Fruit fly (Drosophila melanogaster) whole organism, embryonic: ENCODE results near the gene CG3862.
A peak's percentile ranks its signal among the peaks of the same experiment; 100 is the strongest.

ENCODE experiments used
- Atf6 ChIP-seq: fragments of 200-800 bp; sonication (Bioruptor generic); IDR thresholded peaks from 2 replicates; pipeline ENCODE4 v1.3.6; 2022; ENCODE audit warnings: missing biosample characterization, missing genetic modification characterization
- CG13123 ChIP-seq: fragments of 200-800 bp; sonication (Bioruptor generic); optimal IDR thresholded peaks from 2 replicates; lab custom pipeline; 2016; ENCODE audit warnings: missing biosample characterization, missing genetic modification characterization
- CG14441 ChIP-seq: fragments of 200-800 bp; sonication (Bioruptor generic); IDR thresholded peaks from 2 replicates; pipeline ENCODE4 v1.3.6; 2022; ENCODE audit warnings: missing biosample characterization, missing genetic modification characterization
- CG15269 ChIP-seq: fragments of 200-800 bp; sonication (Bioruptor generic); optimal IDR thresholded peaks from 2 replicates; lab custom pipeline; 2018; ENCODE audit warnings: missing biosample characterization, mild to moderate bottlenecking, missing genetic modification characterization, moderate library complexity
- CG15514 ChIP-seq: fragments of 200-800 bp; sonication (Bioruptor generic); optimal IDR thresholded peaks from 3 replicates; lab custom pipeline; 2017; ENCODE audit warnings: missing biosample characterization, missing genetic modification characterization, mild to moderate bottlenecking, moderate library complexity, missing genetic modification reagents
- CG16813 ChIP-seq: fragments of 200-800 bp; sonication (Bioruptor generic); IDR thresholded peaks from 3 replicates; pipeline ENCODE4 v1.3.6; 2022; ENCODE audit warnings: missing biosample characterization, missing genetic modification characterization; ENCODE audit not compliant: partially characterized antibody
- CG16815 ChIP-seq: fragments of 200-800 bp; sonication (Bioruptor generic); optimal IDR thresholded peaks from 3 replicates; lab custom pipeline; 2017; ENCODE audit warnings: missing biosample characterization, mild to moderate bottlenecking, missing genetic modification characterization
- CG17829 ChIP-seq: fragments of 200-800 bp; optimal IDR thresholded peaks from 2 replicates; lab custom pipeline; 2019; ENCODE audit warnings: missing biosample characterization, mild to moderate bottlenecking, missing genetic modification characterization, moderate library complexity
- CG1832 ChIP-seq: fragments of 200-800 bp; sonication (Bioruptor generic); optimal IDR thresholded peaks from 2 replicates; lab custom pipeline; 2017; ENCODE audit warnings: missing biosample characterization, mild to moderate bottlenecking, missing genetic modification characterization, inconsistent platforms
- CG18476 ChIP-seq: fragments of 200-800 bp; sonication (Bioruptor generic); optimal IDR thresholded peaks from 2 replicates; lab custom pipeline; 2016; ENCODE audit warnings: missing biosample characterization, mild to moderate bottlenecking, missing genetic modification characterization
- CG18599 ChIP-seq: fragments of 200-800 bp; sonication (Bioruptor generic); optimal IDR thresholded peaks from 3 replicates; lab custom pipeline; 2017; ENCODE audit warnings: missing biosample characterization, missing genetic modification characterization, mild to moderate bottlenecking, moderate library complexity, missing genetic modification reagents
- CG2712 ChIP-seq: fragments of 200-800 bp; optimal IDR thresholded peaks from 3 replicates; lab custom pipeline; 2019; ENCODE audit warnings: missing biosample characterization, mild to moderate bottlenecking, missing genetic modification characterization, moderate library complexity
- CG31441 ChIP-seq: fragments of 200-800 bp; sonication (Bioruptor generic); IDR thresholded peaks from 2 replicates; pipeline ENCODE4 v1.3.6; 2022; ENCODE audit warnings: missing biosample characterization, missing genetic modification characterization
- CG32532 ChIP-seq: fragments of 200-800 bp; sonication (Bioruptor generic); IDR thresholded peaks from 2 replicates; pipeline ENCODE4 v1.3.6; 2022; ENCODE audit warnings: missing biosample characterization, missing genetic modification characterization
- CG34422 ChIP-seq: fragments of 200-800 bp; sonication (Bioruptor generic); IDR thresholded peaks from 3 replicates; pipeline ENCODE4 v1.3.6; 2022; ENCODE audit warnings: missing biosample characterization, missing genetic modification characterization
- CG6683 ChIP-seq: fragments of 200-800 bp; sonication (Bioruptor generic); optimal IDR thresholded peaks from 2 replicates; lab custom pipeline; 2017; ENCODE audit warnings: missing biosample characterization, mild to moderate bottlenecking, missing genetic modification characterization, missing genetic modification reagents
- CG6854 ChIP-seq: fragments of 200-800 bp; sonication (Bioruptor generic); optimal IDR thresholded peaks from 3 replicates; lab custom pipeline; 2017; ENCODE audit warnings: missing biosample characterization, mild to moderate bottlenecking, missing genetic modification characterization
- CG8359 ChIP-seq: fragments of 200-800 bp; sonication (Bioruptor generic); optimal IDR thresholded peaks from 2 replicates; lab custom pipeline; 2017; ENCODE audit warnings: missing biosample characterization, mild to moderate bottlenecking, missing genetic modification characterization, borderline replicate concordance
- CG8944 ChIP-seq: fragments of 200-800 bp; sonication (Bioruptor generic); optimal IDR thresholded peaks from 3 replicates; lab custom pipeline; 2016; ENCODE audit warnings: missing biosample characterization, missing genetic modification characterization
- CG9817 ChIP-seq: fragments of 200-800 bp; sonication (Bioruptor generic); optimal IDR thresholded peaks from 2 replicates; lab custom pipeline; 2018; ENCODE audit warnings: missing biosample characterization, mild to moderate bottlenecking, missing genetic modification characterization, moderate library complexity
- Camta ChIP-seq: fragments of 200-800 bp; sonication (Bioruptor generic); optimal IDR thresholded peaks from 2 replicates; lab custom pipeline; 2016; ENCODE audit warnings: missing biosample characterization, missing genetic modification characterization
- D ChIP-seq, 2 experiments: fragments of 200-800 bp in 1 of 2; fragments of >200 bp in 1 of 2; sonication (Bioruptor generic) in 1 of 2; optimal IDR thresholded peaks; 2 replicates in 1 of 2; 3 replicates in 1 of 2; lab custom pipeline; 2017; ENCODE audit warnings: mild to moderate bottlenecking in 1 of 2, missing biosample characterization in 1 of 2, missing genetic modification characterization in 1 of 2, missing genetic modification reagents in 1 of 2
- Elba2 ChIP-seq: fragments of 200-800 bp; sonication (Bioruptor generic); optimal IDR thresholded peaks from 3 replicates; lab custom pipeline; 2016; ENCODE audit warnings: missing biosample characterization, missing genetic modification characterization
- H15 ChIP-seq: fragments of 200-800 bp; sonication (Bioruptor generic); IDR thresholded peaks from 3 replicates; pipeline ENCODE4 v1.3.6; 2022; ENCODE audit warnings: missing biosample characterization, missing genetic modification characterization
- Hmx ChIP-seq: fragments of 200-800 bp; sonication (Bioruptor generic); optimal IDR thresholded peaks from 2 replicates; lab custom pipeline; 2016; ENCODE audit warnings: missing biosample characterization, missing genetic modification characterization
- Lim3 ChIP-seq: fragments of 200-800 bp; sonication (Bioruptor generic); IDR thresholded peaks from 2 replicates; pipeline ENCODE4 v1.3.6; 2022; ENCODE audit warnings: missing biosample characterization, missing genetic modification characterization
- MESR4 ChIP-seq: fragments of 200-800 bp; sonication (Bioruptor generic); optimal IDR thresholded peaks from 2 replicates; lab custom pipeline; 2018; ENCODE audit warnings: missing biosample characterization, mild to moderate bottlenecking, missing genetic modification characterization, moderate library complexity
- Med ChIP-seq: fragments of 200-800 bp; sonication (Bioruptor generic); peaks from one replicate; lab custom pipeline; 2016; ENCODE audit warnings: missing biosample characterization, missing genetic modification characterization, mild to moderate bottlenecking, inconsistent platforms, moderate library complexity
- Mrtf ChIP-seq: fragments of 200-800 bp; sonication (Bioruptor generic); IDR thresholded peaks from 3 replicates; pipeline ENCODE4 v1.3.6; 2022; ENCODE audit warnings: missing biosample characterization, missing genetic modification characterization
- NC2α ChIP-seq: fragments of 200-800 bp; sonication (Bioruptor generic); optimal IDR thresholded peaks from 2 replicates; lab custom pipeline; 2016; ENCODE audit warnings: missing biosample characterization, missing genetic modification characterization
- NC2β ChIP-seq: fragments of 200-800 bp; sonication (Bioruptor generic); optimal IDR thresholded peaks from 2 replicates; lab custom pipeline; 2016; ENCODE audit warnings: missing biosample characterization, missing genetic modification characterization
- Oli ChIP-seq: fragments of 200-800 bp; sonication (Bioruptor generic); optimal IDR thresholded peaks from 2 replicates; lab custom pipeline; 2018; ENCODE audit warnings: missing biosample characterization, mild to moderate bottlenecking, missing genetic modification characterization, moderate library complexity
- Side ChIP-seq: fragments of 200-800 bp; sonication (Bioruptor generic); optimal IDR thresholded peaks from 2 replicates; lab custom pipeline; 2016; ENCODE audit warnings: missing biosample characterization, missing genetic modification characterization
- chn ChIP-seq: fragments of 200-800 bp; sonication (Bioruptor generic); optimal IDR thresholded peaks from 2 replicates; lab custom pipeline; 2016; ENCODE audit warnings: missing biosample characterization, missing genetic modification characterization
- corto ChIP-seq: fragments of 200-800 bp; sonication (Bioruptor generic); optimal IDR thresholded peaks from 2 replicates; lab custom pipeline; 2016; ENCODE audit warnings: missing biosample characterization, mild to moderate bottlenecking, missing genetic modification characterization, moderate library complexity
- croc ChIP-seq: fragments of 200-800 bp; sonication (Bioruptor generic); conservative IDR thresholded peaks from 3 replicates; pipeline ENCODE4 v1.3.6; 2022; ENCODE audit warnings: missing biosample characterization, missing genetic modification characterization
- dysf ChIP-seq: fragments of 200-800 bp; sonication (Bioruptor generic); IDR thresholded peaks from 3 replicates; pipeline ENCODE4 v1.3.6; 2022; ENCODE audit warnings: missing biosample characterization, missing genetic modification characterization
- ftz-f1 ChIP-seq: fragments of 200-800 bp; sonication (Bioruptor generic); optimal IDR thresholded peaks from 2 replicates; lab custom pipeline; 2016; ENCODE audit warnings: missing biosample characterization, missing genetic modification characterization
- hb ChIP-seq: fragments of 200-800 bp; sonication (Bioruptor generic); IDR thresholded peaks from 3 replicates; pipeline ENCODE4 v1.3.6; 2022; ENCODE audit warnings: missing biosample characterization, missing genetic modification characterization; ENCODE audit not compliant: partially characterized antibody
- klu ChIP-seq: fragments of 200-800 bp; sonication (Bioruptor generic); IDR thresholded peaks from 2 replicates; pipeline ENCODE4 v1.3.6; 2022; ENCODE audit warnings: missing biosample characterization, missing genetic modification characterization
- knrl ChIP-seq: fragments of 200-800 bp; sonication (Bioruptor generic); IDR thresholded peaks from 3 replicates; pipeline ENCODE4 v1.3.6; 2022; ENCODE audit warnings: missing biosample characterization, missing genetic modification characterization; ENCODE audit not compliant: partially characterized antibody
- mirr ChIP-seq: fragments of 200-800 bp; sonication (Bioruptor generic); optimal IDR thresholded peaks from 3 replicates; lab custom pipeline; 2018; ENCODE audit warnings: missing biosample characterization, mild to moderate bottlenecking, missing genetic modification characterization
- mld ChIP-seq: fragments of 200-800 bp; sonication (Bioruptor generic); IDR thresholded peaks from 3 replicates; pipeline ENCODE4 v1.3.6; 2022; ENCODE audit warnings: missing biosample characterization, missing genetic modification characterization; ENCODE audit not compliant: partially characterized antibody
- nerfin-2 ChIP-seq: fragments of 200-800 bp; sonication (Bioruptor generic); IDR thresholded peaks from 2 replicates; pipeline ENCODE4 v1.3.6; 2022; ENCODE audit warnings: missing biosample characterization, missing genetic modification characterization; ENCODE audit not compliant: partially characterized antibody
- nmo ChIP-seq: fragments of 200-800 bp; sonication (Bioruptor generic); optimal IDR thresholded peaks from 2 replicates; lab custom pipeline; 2018; ENCODE audit warnings: missing biosample characterization, mild to moderate bottlenecking, missing genetic modification characterization, moderate library complexity
- pzg ChIP-seq: fragments of 200-800 bp; sonication (Bioruptor generic); optimal IDR thresholded peaks from 3 replicates; lab custom pipeline; 2018; ENCODE audit warnings: missing biosample characterization, mild to moderate bottlenecking, missing genetic modification characterization, moderate library complexity
- shn ChIP-seq: fragments of 200-800 bp; sonication (Bioruptor generic); optimal IDR thresholded peaks from 3 replicates; lab custom pipeline; 2016; ENCODE audit warnings: missing biosample characterization, missing genetic modification characterization
- yki ChIP-seq: fragments of >200 bp; optimal IDR thresholded peaks from 3 replicates; lab custom pipeline; 2018
- z ChIP-seq: fragments of 200-800 bp; sonication (Bioruptor generic); IDR thresholded peaks from 3 replicates; pipeline ENCODE4 v1.3.6; 2022; ENCODE audit warnings: missing biosample characterization, missing genetic modification characterization
- zfh1 ChIP-seq: fragments of 200-800 bp; sonication (Bioruptor generic); IDR thresholded peaks from 3 replicates; pipeline ENCODE4 v1.3.6; 2022; ENCODE audit warnings: missing biosample characterization, missing genetic modification characterization

CG3862 gene

dm6 chr2L:865851-866250 lies 40.2 kb upstream of the CG3862 start (continued):
- TF ChIP-seq Atf6 (GFP tag; lab: Robert Waterston, UW) (peak; percentile 95), dysf (GFP tag; lab: Robert Waterston, UW) (peak; percentile 97), chn (GFP tag; lab: Kevin White, UChicago) (peak; percentile 97), Side (GFP tag; lab: Kevin White, UChicago) (peak; percentile 97), CG31441 (GFP tag; lab: Robert Waterston, UW) (peak; percentile 97), CG16815 (peak; percentile 93), pzg (GFP tag; lab: Kevin White, UChicago) (peak; percentile 16), CG16813 (no peak), nmo (GFP tag; lab: Kevin White, UChicago) (peak; percentile 96), zfh1 (GFP tag; lab: Robert Waterston, UW) (peak; percentile 98), ftz-f1 (peak; percentile 79), CG13123 (GFP tag; lab: Kevin White, UChicago) (peak; percentile 92), knrl (GFP tag; lab: Robert Waterston, UW) (no peak), corto (peak; percentile 98), NC2β (GFP tag; lab: Kevin White, UChicago) (peak; percentile 96), Camta (GFP tag; lab: Kevin White, UChicago) (peak; percentile 94), CG8944 (GFP tag; lab: Kevin White, UChicago) (peak; percentile 94), nerfin-2 (GFP tag; lab: Robert Waterston, UW) (no peak), klu (GFP tag; lab: Robert Waterston, UW) (peak; percentile 90), MESR4 (GFP tag; lab: Kevin White, UChicago) (peak; percentile 62), CG32532 (GFP tag; lab: Robert Waterston, UW) (peak; percentile 97), Elba2 (GFP tag; lab: Kevin White, UChicago) (peak; percentile 79), CG14441 (peak; percentile 97), CG34422 (peak; percentile 97), mld (GFP tag; lab: Robert Waterston, UW) (no peak), CG18476 (peak; percentile 95), CG17829 (peak; percentile 97), CG6683 (GFP tag; lab: Kevin White, UChicago) (peak; percentile 88), yki (lab: Kevin White, UChicago) (no peak), Oli (peak; percentile 96), CG6854 (GFP tag; lab: Kevin White, UChicago) (peak; percentile 90), NC2α (GFP tag; lab: Kevin White, UChicago) (peak; percentile 86), croc (GFP tag; lab: Robert Waterston, UW) (peak; percentile 88), CG9817 (tag; lab: Kevin White, UChicago) (peak; percentile 97), Lim3 (GFP tag; lab: Robert Waterston, UW) (peak; percentile 90), CG8359 (GFP tag; lab: Kevin White, UChicago) (peak; percentile 87), H15 (GFP tag; lab: Robert Waterston, UW) (peak; percentile 96), hb (GFP tag; lab: Robert Waterston, UW) (no peak), shn (GFP tag; lab: Kevin White, UChicago) (peak; percentile 89), Mrtf (GFP tag; lab: Robert Waterston, UW) (peak; percentile 95), CG1832 (GFP tag; lab: Kevin White, UChicago) (peak; percentile 57), CG18599 (GFP tag; lab: Kevin White, UChicago) (peak; percentile 97), CG15514 (peak; percentile 85), CG15269 (tag; lab: Kevin White, UChicago) (peak; percentile 96), Hmx (GFP tag; lab: Kevin White, UChicago) (peak; percentile 92), CG2712 (tag; lab: Kevin White, UChicago) (peak; percentile 97), D (optimal IDR thresholded peaks at IDR 0.05; lab: Kevin White, UChicago) (no peak), D (GFP tag; optimal IDR thresholded peaks at IDR 0.05; lab: Kevin White, UChicago) (peak; percentile 90), mirr (GFP tag; lab: Kevin White, UChicago) (peak; percentile 77), z (peak; percentile 71; the same call in 2 of the 3 replicates), Med (GFP tag; lab: Kevin White, UChicago) (peak; percentile 100)
